Worm (Caenorhabditis elegans): ENCODE data around the gene C49F5.13.

DNA sequence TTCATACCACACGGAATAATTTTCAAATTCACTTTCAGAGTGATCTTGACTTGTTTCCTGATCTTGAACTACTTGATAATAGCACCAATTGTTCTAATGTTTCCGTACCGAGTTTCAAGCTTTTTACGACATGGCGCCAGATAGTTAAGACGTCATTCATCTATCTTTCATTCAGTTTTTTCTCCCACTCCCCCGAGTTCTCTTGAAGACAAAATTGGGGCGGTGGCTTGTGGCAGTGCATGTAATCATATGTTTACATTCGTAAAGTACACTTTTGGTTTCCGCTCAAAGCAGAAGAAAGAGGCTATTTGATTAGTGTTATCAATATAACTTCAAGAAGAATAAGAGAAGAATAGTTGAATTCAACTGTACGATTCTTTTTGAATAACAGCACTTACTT, 38.4 kb downstream of the C49F5.13 start:
- no peak for TF ChIP-seq mdl-1 (tag; optimal IDR thresholded peaks at IDR 0.05)
- TF ChIP-seq nhr-12 (tag; optimal IDR thresholded peaks at IDR 0.05), result no peak
- no peak for TF ChIP-seq ztf-4 (tag; optimal IDR thresholded peaks at IDR 0.05)
- TF ChIP-seq elt-1 (tag; optimal IDR thresholded peaks at IDR 0.05), result no peak
